Worm (Caenorhabditis elegans) whole organism, L1 larva: Measurements from ENCODE around the gene Y66H1A.5.

Experiments
- ces-1 ChIP-seq: fragments of 150-350 bp; optimal IDR thresholded peaks from 2 replicates; lab custom pipeline; 2014; ENCODE audit warnings: missing biosample characterization, missing genetic modification reagents, missing genetic modification characterization
- pax-3 ChIP-seq: fragments of 200-800 bp; sonication (Bioruptor generic); optimal IDR thresholded peaks from 2 replicates; lab custom pipeline; 2018; ENCODE audit warnings: mild to moderate bottlenecking, missing genetic modification characterization, moderate library complexity, missing compliant biosample characterization
- pqm-1 ChIP-seq: sonication (generic microtip); optimal IDR thresholded peaks from 3 replicates; lab custom pipeline; 2017; ENCODE audit warnings: missing biosample characterization, missing genetic modification characterization
- sptf-1 ChIP-seq: fragments of 150-350 bp; optimal IDR thresholded peaks from 2 replicates; lab custom pipeline; 2014; ENCODE audit warnings: missing biosample characterization, missing genetic modification characterization
- unc-62 ChIP-seq: fragments of 150-350 bp; optimal IDR thresholded peaks from 2 replicates; lab custom pipeline; 2014; ENCODE audit warnings: missing biosample characterization, missing genetic modification reagents, missing genetic modification characterization
- zag-1 ChIP-seq: fragments of 150-350 bp; optimal IDR thresholded peaks from 2 replicates; lab custom pipeline; 2014; ENCODE audit warnings: missing biosample characterization, missing genetic modification characterization

- TF ChIP-seq ces-1 (GFP tag; lab: Kevin White, UChicago) (no peak), unc-62 (no peak), pqm-1 (no peak), sptf-1 (no peak), pax-3 (tag; lab: Kevin White, UChicago) (no peak), zag-1 (tag; lab: Kevin White, UChicago) (no peak)
Observed at ce11 chrIV:468307-468706, 39.4 kb upstream of the Y66H1A.5 start.
